Worm (Caenorhabditis elegans) whole organism, late embryonic: ENCODE data around the gene F41F3.3.

Source experiments
- ama-1 ChIP-seq: fragments of 150-350 bp; optimal IDR thresholded peaks from 2 replicates; lab custom pipeline; 2014
- ceh-22 ChIP-seq: sonication (generic microtip); optimal IDR thresholded peaks from 2 replicates; lab custom pipeline; 2017; ENCODE audit warnings: missing biosample characterization, missing genetic modification characterization
- ets-4 ChIP-seq: sonication (generic microtip); optimal IDR thresholded peaks from 2 replicates; lab custom pipeline; 2016; ENCODE audit warnings: missing genetic modification characterization, missing compliant biosample characterization
- fax-1 ChIP-seq: sonication (generic microtip); optimal IDR thresholded peaks from 2 replicates; lab custom pipeline; 2016; ENCODE audit warnings: missing genotype, missing genetic modification characterization, missing compliant biosample characterization
- nhr-232 ChIP-seq: sonication (generic microtip); optimal IDR thresholded peaks from 2 replicates; lab custom pipeline; 2016; ENCODE audit warnings: missing genetic modification characterization, missing compliant biosample characterization

DNA sequence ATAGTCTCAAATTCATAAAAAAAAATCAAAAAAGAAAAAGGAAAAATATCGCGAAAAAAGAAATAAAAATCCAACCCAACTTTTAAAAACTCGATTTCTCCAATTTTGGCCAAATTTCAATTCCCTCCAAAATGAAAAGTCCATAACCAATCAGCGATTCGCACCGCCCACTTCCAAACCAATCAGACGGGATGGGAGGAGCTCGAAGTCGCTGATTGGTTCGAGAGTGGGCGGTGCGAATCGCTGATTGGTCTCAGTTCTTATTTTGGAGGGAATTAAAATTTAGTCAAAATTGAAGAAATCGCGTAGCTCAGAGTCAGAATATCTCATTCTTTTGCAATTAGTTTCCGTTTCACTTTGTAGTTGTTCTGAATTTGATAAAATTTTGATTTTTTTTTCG is 24.5 kb downstream of the F41F3.3 start:
- TF ChIP-seq ceh-22 (tag; lab: Kevin White, UChicago) (no peak), ama-1 (no peak), nhr-232 (no peak), ets-4 (tag; lab: Kevin White, UChicago) (no peak), fax-1 (tag; lab: Kevin White, UChicago) (no peak)
